Worm (Caenorhabditis elegans) whole organism, young adult: Measurements from ENCODE around the gene D1022.2.

Source experiments
- C06A6.2 ChIP-seq: fragments of 200-800 bp; sonication (Bioruptor generic); conservative IDR thresholded peaks from 2 replicates; pipeline ENCODE4 v1.3.6; 2022; ENCODE audit warnings: missing genetic modification characterization, missing compliant biosample characterization
- C17E4.6 ChIP-seq: fragments of 200-800 bp; sonication (Bioruptor generic); IDR thresholded peaks from 2 replicates; pipeline ENCODE4 v1.3.6; 2022; ENCODE audit warnings: missing genetic modification reagents, missing genetic modification characterization, missing compliant biosample characterization
- F10E7.11 ChIP-seq: sonication (generic microtip); optimal IDR thresholded peaks from 2 replicates; lab custom pipeline; 2017; ENCODE audit warnings: mild to moderate bottlenecking, missing genetic modification characterization, moderate library complexity, missing compliant biosample characterization
- F23B12.7 ChIP-seq: sonication (generic microtip); optimal IDR thresholded peaks from 2 replicates; lab custom pipeline; 2017; ENCODE audit warnings: missing genetic modification characterization, mild to moderate bottlenecking, missing compliant biosample characterization, antibody characterized with exemption, moderate library complexity; ENCODE audit not compliant: insufficient read depth
- F39B2.1 ChIP-seq: fragments of 200-800 bp; sonication (Bioruptor generic); IDR thresholded peaks from 2 replicates; pipeline ENCODE4 v1.3.6; 2022; ENCODE audit warnings: missing genetic modification reagents, missing genetic modification characterization, missing compliant biosample characterization
- F49E8.2 ChIP-seq: sonication (generic microtip); optimal IDR thresholded peaks from 3 replicates; lab custom pipeline; 2017; ENCODE audit warnings: missing genetic modification characterization, mild to moderate bottlenecking, missing compliant biosample characterization, antibody characterized with exemption, moderate library complexity; ENCODE audit not compliant: insufficient read depth
- F52B5.7 ChIP-seq: sonication (generic microtip); optimal IDR thresholded peaks from 2 replicates; lab custom pipeline; 2016; ENCODE audit warnings: mild to moderate bottlenecking, missing genetic modification characterization, missing compliant biosample characterization
- K11D2.4 ChIP-seq: fragments of 200-800 bp; sonication (Bioruptor generic); IDR thresholded peaks from 2 replicates; pipeline ENCODE4 v1.3.6; 2022; ENCODE audit warnings: missing genetic modification reagents, missing genetic modification characterization, missing compliant biosample characterization
- Y53F4B.3 ChIP-seq: fragments of 200-800 bp; sonication (Bioruptor generic); IDR thresholded peaks from 2 replicates; pipeline ENCODE4 v1.3.6; 2022; ENCODE audit warnings: missing genetic modification reagents, missing genetic modification characterization, missing compliant biosample characterization
- Y53G8AR.9 ChIP-seq: fragments of 200-800 bp; sonication (Bioruptor generic); conservative IDR thresholded peaks from 2 replicates; pipeline ENCODE4 v1.3.6; 2022; ENCODE audit warnings: missing genetic modification reagents, missing genetic modification characterization, missing compliant biosample characterization
- ZK185.1 ChIP-seq: sonication (generic microtip); optimal IDR thresholded peaks from 2 replicates; lab custom pipeline; 2016; ENCODE audit warnings: mild to moderate bottlenecking, missing genetic modification characterization, missing compliant biosample characterization; ENCODE audit not compliant: poor library complexity, severe bottlenecking
- ama-1 ChIP-seq, 3 experiments: fragments of 150-350 bp in 1 of 3; sonication (generic microtip) in 2 of 3; optimal IDR thresholded peaks; 2 replicates each; lab custom pipeline; 2014 to 2018; ENCODE audit warnings: missing biosample characterization in 2 of 3, missing genetic modification characterization in 2 of 3, missing genetic modification reagents in 2 of 3
- attf-3 ChIP-seq: fragments of 200-800 bp; sonication (Bioruptor generic); conservative IDR thresholded peaks from 2 replicates; pipeline ENCODE4 v1.3.6; 2022; ENCODE audit warnings: missing genetic modification reagents, missing genetic modification characterization, missing compliant biosample characterization
- attf-5 ChIP-seq: fragments of 200-800 bp; sonication (Bioruptor generic); optimal IDR thresholded peaks from 2 replicates; lab custom pipeline; 2018; ENCODE audit warnings: mild to moderate bottlenecking, missing genetic modification characterization, missing compliant biosample characterization
- attf-6 ChIP-seq: fragments of 200-800 bp; sonication (Bioruptor generic); IDR thresholded peaks from 2 replicates; pipeline ENCODE4 v1.3.6; 2022; ENCODE audit warnings: missing genetic modification reagents, missing genetic modification characterization, missing compliant biosample characterization
- ceh-40 ChIP-seq: fragments of 200-800 bp; sonication (Bioruptor generic); IDR thresholded peaks from 2 replicates; pipeline ENCODE4 v1.3.6; 2022; ENCODE audit warnings: missing genetic modification characterization, missing compliant biosample characterization
- ceh-91 ChIP-seq: fragments of 200-800 bp; sonication (Bioruptor generic); IDR thresholded peaks from 2 replicates; pipeline ENCODE4 v1.3.6; 2022; ENCODE audit warnings: missing genetic modification reagents, missing genetic modification characterization, missing compliant biosample characterization
- chd-7 ChIP-seq: sonication (generic microtip); optimal IDR thresholded peaks from 2 replicates; lab custom pipeline; 2016; ENCODE audit warnings: mild to moderate bottlenecking, missing genetic modification characterization, moderate library complexity, missing compliant biosample characterization
- dox-1 ChIP-seq: fragments of 200-800 bp; sonication (Bioruptor generic); IDR thresholded peaks from 2 replicates; pipeline ENCODE4 v1.3.6; 2022; ENCODE audit warnings: missing genetic modification reagents, missing genetic modification characterization, missing compliant biosample characterization
- dpl-1 ChIP-seq: fragments of 150-350 bp; optimal IDR thresholded peaks from 2 replicates; lab custom pipeline; 2014; ENCODE audit warnings: missing biosample characterization, missing genetic modification reagents, missing genetic modification characterization
- egl-44 ChIP-seq: fragments of 200-800 bp; sonication (Bioruptor generic); IDR thresholded peaks from 2 replicates; pipeline ENCODE4 v1.3.6; 2022; ENCODE audit warnings: missing genetic modification reagents, missing genetic modification characterization, missing compliant biosample characterization
- egrh-3 ChIP-seq: fragments of 200-800 bp; sonication (Bioruptor generic); IDR thresholded peaks from 2 replicates; pipeline ENCODE4 v1.3.6; 2022; ENCODE audit warnings: missing genetic modification reagents, missing genetic modification characterization, missing compliant biosample characterization
- fkh-3 ChIP-seq: sonication (generic microtip); optimal IDR thresholded peaks from 2 replicates; lab custom pipeline; 2016; ENCODE audit warnings: mild to moderate bottlenecking, missing genetic modification characterization, missing compliant biosample characterization
- hlh-12 ChIP-seq: sonication (generic microtip); optimal IDR thresholded peaks from 2 replicates; lab custom pipeline; 2016; ENCODE audit warnings: missing genetic modification characterization, missing compliant biosample characterization
- lin-26 ChIP-seq: fragments of 200-800 bp; sonication (Bioruptor generic); IDR thresholded peaks from 2 replicates; pipeline ENCODE4 v1.3.6; 2022; ENCODE audit warnings: missing genetic modification reagents, missing genetic modification characterization, missing compliant biosample characterization
- lin-54 ChIP-seq: fragments of 200-800 bp; sonication (Bioruptor generic); optimal IDR thresholded peaks from 2 replicates; lab custom pipeline; 2018; ENCODE audit warnings: mild to moderate bottlenecking, missing genetic modification characterization, missing compliant biosample characterization
- lsl-1 ChIP-seq: fragments of 200-800 bp; sonication (Bioruptor generic); optimal IDR thresholded peaks from 2 replicates; lab custom pipeline; 2018; ENCODE audit warnings: mild to moderate bottlenecking, missing genetic modification characterization, moderate library complexity, missing compliant biosample characterization
- madf-3 ChIP-seq: fragments of 200-800 bp; sonication (Bioruptor generic); IDR thresholded peaks from 2 replicates; pipeline ENCODE4 v1.3.6; 2022; ENCODE audit warnings: missing genetic modification reagents, missing genetic modification characterization, missing compliant biosample characterization
- madf-8 ChIP-seq: fragments of 200-800 bp; sonication (Bioruptor generic); conservative IDR thresholded peaks from 2 replicates; pipeline ENCODE4 v1.3.6; 2022; ENCODE audit warnings: missing genetic modification reagents, missing genetic modification characterization, missing compliant biosample characterization
- mxl-1 ChIP-seq: sonication (generic microtip); optimal IDR thresholded peaks from 2 replicates; lab custom pipeline; 2016; ENCODE audit warnings: missing genetic modification characterization, missing compliant biosample characterization
- nfya-1 ChIP-seq: sonication (generic microtip); optimal IDR thresholded peaks from 2 replicates; lab custom pipeline; 2017; ENCODE audit warnings: antibody characterized with exemption, missing compliant biosample characterization, missing genetic modification characterization, borderline replicate concordance; ENCODE audit not compliant: insufficient read depth
- nhr-120 ChIP-seq: fragments of 200-800 bp; sonication (Bioruptor generic); IDR thresholded peaks from 2 replicates; pipeline ENCODE4 v1.3.6; 2022; ENCODE audit warnings: missing genetic modification characterization, missing compliant biosample characterization
- nhr-179 ChIP-seq: sonication (generic microtip); optimal IDR thresholded peaks from 2 replicates; lab custom pipeline; 2016; ENCODE audit warnings: mild to moderate bottlenecking, missing genetic modification characterization, missing compliant biosample characterization
- rcor-1 ChIP-seq: fragments of 200-800 bp; sonication (Bioruptor generic); IDR thresholded peaks from 2 replicates; pipeline ENCODE4 v1.3.6; 2022; ENCODE audit warnings: missing genetic modification reagents, missing genetic modification characterization, missing compliant biosample characterization
- repo-1 ChIP-seq: sonication (generic microtip); optimal IDR thresholded peaks from 2 replicates; lab custom pipeline; 2017; ENCODE audit warnings: mild to moderate bottlenecking, missing genetic modification characterization, missing compliant biosample characterization
- sea-2 ChIP-seq: fragments of 200-800 bp; sonication (Bioruptor generic); IDR thresholded peaks from 2 replicates; pipeline ENCODE4 v1.3.6; 2022; ENCODE audit warnings: missing genetic modification characterization, missing compliant biosample characterization
- snpc-1.3 ChIP-seq: sonication (generic microtip); optimal IDR thresholded peaks from 2 replicates; lab custom pipeline; 2017; ENCODE audit warnings: missing genetic modification characterization, mild to moderate bottlenecking, missing compliant biosample characterization, antibody characterized with exemption, moderate library complexity, missing genotype, missing genetic modification reagents; ENCODE audit not compliant: insufficient read depth
- snpc-3.4 ChIP-seq: sonication (generic microtip); optimal IDR thresholded peaks from 2 replicates; lab custom pipeline; 2017; ENCODE audit warnings: missing genetic modification characterization, mild to moderate bottlenecking, missing compliant biosample characterization, antibody characterized with exemption, moderate library complexity, missing genotype, missing genetic modification reagents
- snpc-4 ChIP-seq, 5 experiments: fragments of 150-350 bp in 1 of 5; sonication (generic microtip) in 4 of 5; optimal IDR thresholded peaks; 2 replicates each; lab custom pipeline; 2014 to 2018; ENCODE audit warnings: missing genetic modification characterization in 5 of 5, missing biosample characterization in 3 of 5, antibody characterized with exemption in 2 of 5, mild to moderate bottlenecking in 2 of 5, missing compliant biosample characterization in 2 of 5, missing genotype in 2 of 5, moderate library complexity in 2 of 5, missing genetic modification reagents in 1 of 5
- tbp1 ChIP-seq: fragments of 200-800 bp; sonication (Bioruptor generic); optimal IDR thresholded peaks from 2 replicates; lab custom pipeline; 2018; ENCODE audit warnings: mild to moderate bottlenecking, missing genetic modification characterization, missing compliant biosample characterization
- unc-130 ChIP-seq: sonication (generic microtip); optimal IDR thresholded peaks from 2 replicates; lab custom pipeline; 2016; ENCODE audit warnings: missing genetic modification reagents, missing genetic modification characterization, missing compliant biosample characterization
- zfh-2 ChIP-seq: fragments of 200-800 bp; sonication (Bioruptor generic); conservative IDR thresholded peaks from 2 replicates; pipeline ENCODE4 v1.3.6; 2022; ENCODE audit warnings: missing genetic modification reagents, missing genetic modification characterization, missing compliant biosample characterization
- ztf-22 ChIP-seq: fragments of 200-800 bp; sonication (Bioruptor generic); optimal IDR thresholded peaks from 2 replicates; lab custom pipeline; 2018; ENCODE audit warnings: mild to moderate bottlenecking, missing genetic modification characterization, moderate library complexity, missing compliant biosample characterization
- ztf-25 ChIP-seq: fragments of 200-800 bp; sonication (Bioruptor generic); IDR thresholded peaks from 2 replicates; pipeline ENCODE4 v1.3.6; 2022; ENCODE audit warnings: missing genetic modification reagents, missing genetic modification characterization, missing compliant biosample characterization
- ztf-3 ChIP-seq: fragments of 200-800 bp; sonication (Bioruptor generic); optimal IDR thresholded peaks from 2 replicates; lab custom pipeline; 2018; ENCODE audit warnings: mild to moderate bottlenecking, missing genetic modification characterization, missing compliant biosample characterization

The D1022.2 gene

ce11 chrII:7478487-7479234, 19.4 kb downstream of the D1022.2 start, which contains the start of the genes aka-1 and ubc-6:
Gene aka-1 (minus strand): TSS chrII:7478537.
Gene ubc-6 (plus strand): TSS chrII:7479187.
- TF ChIP-seq mxl-1 (tag; lab: Kevin White, UChicago) (no peak), attf-3 (GFP tag; lab: Robert Waterston, UW) (peak; percentile 83), ama-1 (optimal IDR thresholded peaks at IDR 0.05; lab: Kevin White, UChicago) (no peak), ama-1 (GFP tag; optimal IDR thresholded peaks at IDR 0.05; lab: Kevin White, UChicago) (no peak), sea-2 (0 out of 2 replicates have a peak, but pooled peaks have one; percentile 34), F49E8.2 (tag; lab: Kevin White, UChicago) (peak; percentile 74), ztf-22 (GFP tag; lab: Kevin White, UChicago) (peak; percentile 73), snpc-1.3 (tag; lab: Kevin White, UChicago) (peak; percentile 41), attf-6 (GFP tag; lab: Robert Waterston, UW) (peak; percentile 76), C17E4.6 (GFP tag; lab: Robert Waterston, UW) (peak; percentile 91), K11D2.4 (GFP tag; lab: Robert Waterston, UW) (peak; percentile 94), zfh-2 (peak; percentile 95), fkh-3 (tag; lab: Kevin White, UChicago) (no peak), rcor-1 (GFP tag; lab: Robert Waterston, UW) (peak; percentile 93), nhr-120 (GFP tag; lab: Robert Waterston, UW) (no peak), chd-7 (tag; lab: Kevin White, UChicago) (peak; percentile 71), snpc-3.4 (tag; lab: Kevin White, UChicago) (peak; percentile 47), tbp1 (GFP tag; lab: Kevin White, UChicago) (peak; percentile 72), madf-3 (peak; percentile 87), egrh-3 (GFP tag; lab: Robert Waterston, UW) (peak; percentile 87), dox-1 (GFP tag; lab: Robert Waterston, UW) (peak; percentile 98), ztf-3 (GFP tag; lab: Kevin White, UChicago) (peak; percentile 51), ztf-25 (GFP tag; lab: Robert Waterston, UW) (peak; percentile 97), ceh-40 (peak; percentile 75; the same call in 1 of the 2 replicates), ZK185.1 (tag; lab: Kevin White, UChicago) (peak; percentile 77), C06A6.2 (GFP tag; lab: Robert Waterston, UW) (peak; percentile 97), lin-26 (GFP tag; lab: Robert Waterston, UW) (peak; percentile 94), madf-8 (peak; percentile 85), Y53F4B.3 (GFP tag; lab: Robert Waterston, UW) (peak; percentile 65), F23B12.7 (peak; percentile 72), egl-44 (GFP tag; lab: Robert Waterston, UW) (peak; percentile 87; the same call in 1 of the 2 replicates), F10E7.11 (tag; lab: Kevin White, UChicago) (no peak), lsl-1 (GFP tag; lab: Kevin White, UChicago) (peak; percentile 81), snpc-4 (GFP tag; optimal IDR thresholded peaks at IDR 0.05; lab: Kevin White, UChicago) (peak; percentile 54), snpc-4 (tag; optimal IDR thresholded peaks at IDR 0.05; lab: Kevin White, UChicago) (peak; percentile 36 to 84 (median 70)), F39B2.1 (no peak), ceh-91 (GFP tag; lab: Robert Waterston, UW) (peak; percentile 93), nfya-1 (tag; lab: Kevin White, UChicago) (no peak), lin-54 (GFP tag; lab: Kevin White, UChicago) (peak; percentile 89), F52B5.7 (tag; lab: Kevin White, UChicago) (peak; percentile 54), hlh-12 (tag; lab: Kevin White, UChicago) (no peak), repo-1 (tag; lab: Kevin White, UChicago) (peak; percentile 22), Y53G8AR.9 (peak; percentile 91), unc-130 (GFP tag; lab: Kevin White, UChicago) (peak; percentile 83), attf-5 (peak; percentile 96), nhr-179 (no peak), dpl-1 (GFP tag; lab: Kevin White, UChicago) (peak; percentile 34)
